Fruit fly (Drosophila melanogaster) whole organism, wandering third instar larva: ENCODE data around the gene Rpn12R.

ENCODE experiments used
- Hnf4 ChIP-seq: fragments of 200-800 bp; sonication (Bioruptor generic); optimal IDR thresholded peaks from 2 replicates; lab custom pipeline; 2016; ENCODE audit warnings: missing biosample characterization, mild to moderate bottlenecking, missing genetic modification characterization
- Hr78 ChIP-seq: fragments of >200 bp; optimal IDR thresholded peaks from 2 replicates; lab custom pipeline; 2017; ENCODE audit warnings: missing biosample characterization, missing genetic modification characterization
- Myc ChIP-seq: fragments of >200 bp; optimal IDR thresholded peaks from 2 replicates; lab custom pipeline; 2017
- OdsH ChIP-seq: fragments of 200-800 bp; sonication (Bioruptor generic); optimal IDR thresholded peaks from 2 replicates; lab custom pipeline; 2016; ENCODE audit warnings: missing biosample characterization, mild to moderate bottlenecking, missing genetic modification characterization
- h ChIP-seq: fragments of 200-800 bp; sonication (Bioruptor generic); optimal IDR thresholded peaks from 3 replicates; lab custom pipeline; 2016; ENCODE audit warnings: missing biosample characterization, mild to moderate bottlenecking, missing genetic modification characterization
- lola ChIP-seq: fragments of >200 bp; optimal IDR thresholded peaks from 2 replicates; lab custom pipeline; 2017; ENCODE audit warnings: missing biosample characterization, missing genetic modification characterization

- TF ChIP-seq Hnf4 (GFP tag; lab: Kevin White, UChicago) (no peak), lola (no peak), Myc (lab: Kevin White, UChicago) (no peak), h (GFP tag; lab: Kevin White, UChicago) (no peak), Hr78 (GFP tag; lab: Kevin White, UChicago) (no peak), OdsH (GFP tag; lab: Kevin White, UChicago) (no peak)
These were observed 31.3 kb upstream of the Rpn12R start for dm6 chr3L:15073680-15074079.
